Worm (Caenorhabditis elegans): Measurements from ENCODE around the gene F44E5.4.

DNA sequence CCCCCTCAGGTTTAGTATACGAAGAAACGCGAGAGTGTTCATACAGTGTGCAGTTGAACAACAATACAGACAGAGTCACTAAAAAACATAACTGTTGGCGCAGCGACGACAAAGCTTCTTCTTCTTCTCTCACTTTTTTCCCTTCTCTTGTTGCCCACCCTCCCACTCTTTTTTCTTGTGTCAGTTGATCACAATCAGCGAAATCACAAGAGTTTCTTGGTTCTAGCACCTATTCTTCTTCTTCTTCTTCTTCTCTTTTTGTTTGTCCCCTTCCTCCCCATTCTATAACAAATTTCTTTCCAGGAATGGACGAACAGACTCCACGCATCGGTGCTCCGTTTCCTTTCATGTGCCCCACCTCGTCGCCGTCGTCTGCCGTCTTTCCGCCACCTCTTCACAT is 31.3 kb upstream of the F44E5.4 start, which contains the start of gene F43G6.4:
- TF ChIP-seq nhr-25 (tag; optimal IDR thresholded peaks at IDR 0.05), result no peak
- no peak for TF ChIP-seq egl-27 (tag; optimal IDR thresholded peaks at IDR 0.05)
- no peak for TF ChIP-seq zag-1 (tag; optimal IDR thresholded peaks at IDR 0.05)
- no peak for TF ChIP-seq nhr-77 (tag; optimal IDR thresholded peaks at IDR 0.05)
- no peak for TF ChIP-seq ztf-11 (tag; optimal IDR thresholded peaks at IDR 0.05)
- TF ChIP-seq nhr-11 (tag; optimal IDR thresholded peaks at IDR 0.05), result no peak
- no peak for TF ChIP-seq ama-1 (optimal IDR thresholded peaks at IDR 0.05)
